Fruit fly (Drosophila melanogaster) whole organism, prepupa: ENCODE measurements around the gene CG42579.
A peak's percentile ranks its signal among the peaks of the same experiment; 100 is the strongest.

Source experiments
- CG10631 ChIP-seq: fragments of 200-800 bp; sonication (Bioruptor generic); optimal IDR thresholded peaks from 2 replicates; lab custom pipeline; 2016; ENCODE audit warnings: missing biosample characterization, missing genetic modification characterization
- CG11762 ChIP-seq: fragments of 200-800 bp; sonication (Bioruptor generic); optimal IDR thresholded peaks from 3 replicates; lab custom pipeline; 2016; ENCODE audit warnings: missing biosample characterization, missing genetic modification characterization; ENCODE audit not compliant: insufficient read depth
- CG11902 ChIP-seq: fragments of 200-800 bp; sonication (Bioruptor generic); optimal IDR thresholded peaks from 3 replicates; lab custom pipeline; 2016; ENCODE audit warnings: missing biosample characterization, missing genetic modification characterization
- CG16779 ChIP-seq: fragments of 200-800 bp; sonication (Bioruptor generic); optimal IDR thresholded peaks from 3 replicates; lab custom pipeline; 2017; ENCODE audit warnings: missing biosample characterization, mild to moderate bottlenecking, missing genetic modification characterization
- CG31627 ChIP-seq: fragments of 200-800 bp; sonication (Bioruptor generic); optimal IDR thresholded peaks from 3 replicates; lab custom pipeline; 2016; ENCODE audit warnings: missing biosample characterization, missing genetic modification characterization
- CG32006 ChIP-seq: fragments of 200-800 bp; sonication (Bioruptor generic); optimal IDR thresholded peaks from 3 replicates; lab custom pipeline; 2017; ENCODE audit warnings: missing biosample characterization, mild to moderate bottlenecking, missing genetic modification characterization
- CG34406 ChIP-seq: fragments of 200-800 bp; sonication (Bioruptor generic); optimal IDR thresholded peaks from 3 replicates; lab custom pipeline; 2016; ENCODE audit warnings: missing biosample characterization, missing genetic modification characterization
- CG3919 ChIP-seq: fragments of 200-800 bp; sonication (Bioruptor generic); optimal IDR thresholded peaks from 3 replicates; lab custom pipeline; 2016; ENCODE audit warnings: missing biosample characterization, missing genetic modification characterization
- CG4318 ChIP-seq: fragments of 200-800 bp; sonication (Bioruptor generic); optimal IDR thresholded peaks from 3 replicates; lab custom pipeline; 2017; ENCODE audit warnings: missing biosample characterization, mild to moderate bottlenecking, missing genetic modification characterization
- CG6163 ChIP-seq: fragments of 200-800 bp; sonication (Bioruptor generic); IDR thresholded peaks from 3 replicates; pipeline ENCODE4 v1.3.6; 2022; ENCODE audit warnings: missing biosample characterization, missing genetic modification characterization
- CG6792 ChIP-seq: fragments of 200-800 bp; sonication (Bioruptor generic); optimal IDR thresholded peaks from 3 replicates; lab custom pipeline; 2016; ENCODE audit warnings: missing biosample characterization, missing genetic modification characterization
- CG6808 ChIP-seq: fragments of 200-800 bp; sonication (Bioruptor generic); optimal IDR thresholded peaks from 3 replicates; lab custom pipeline; 2017; ENCODE audit warnings: missing biosample characterization, missing genetic modification characterization, mild to moderate bottlenecking, moderate library complexity, missing genetic modification reagents
- CG6854 ChIP-seq: fragments of 200-800 bp; sonication (Bioruptor generic); optimal IDR thresholded peaks from 2 replicates; lab custom pipeline; 2017; ENCODE audit warnings: missing biosample characterization, mild to moderate bottlenecking, missing genetic modification characterization
- CG7368 ChIP-seq: fragments of 200-800 bp; sonication (Bioruptor generic); optimal IDR thresholded peaks from 3 replicates; lab custom pipeline; 2016; ENCODE audit warnings: missing biosample characterization, missing genetic modification characterization
- CG8119 ChIP-seq: fragments of 200-800 bp; sonication (Bioruptor generic); IDR thresholded peaks from 3 replicates; pipeline ENCODE4 v1.3.6; 2022; ENCODE audit warnings: missing biosample characterization, missing genetic modification characterization
- CG8319 ChIP-seq: fragments of 200-800 bp; sonication (Bioruptor generic); optimal IDR thresholded peaks from 3 replicates; lab custom pipeline; 2016; ENCODE audit warnings: missing biosample characterization, missing genetic modification characterization
- CG8632 ChIP-seq: fragments of 200-800 bp; sonication (Bioruptor generic); optimal IDR thresholded peaks from 3 replicates; lab custom pipeline; 2016; ENCODE audit warnings: missing biosample characterization, missing genetic modification characterization
- CG9139 ChIP-seq: fragments of 200-800 bp; sonication (Bioruptor generic); optimal IDR thresholded peaks from 3 replicates; lab custom pipeline; 2017; ENCODE audit warnings: missing biosample characterization, mild to moderate bottlenecking, missing genetic modification characterization
- Eip75B ChIP-seq: fragments of 200-800 bp; sonication (Bioruptor generic); optimal IDR thresholded peaks from 3 replicates; lab custom pipeline; 2016; ENCODE audit warnings: missing biosample characterization, missing genetic modification characterization
- Eip78C ChIP-seq: fragments of 200-800 bp; sonication (Bioruptor generic); peaks from one replicate; lab custom pipeline; 2016; ENCODE audit warnings: missing biosample characterization, missing genetic modification characterization
- Eip93F ChIP-seq: fragments of 200-800 bp; sonication (Bioruptor generic); optimal IDR thresholded peaks from 2 replicates; lab custom pipeline; 2016; ENCODE audit warnings: missing biosample characterization, mild to moderate bottlenecking, missing genetic modification characterization
- Ets96B ChIP-seq: fragments of 200-800 bp; optimal IDR thresholded peaks from 2 replicates; lab custom pipeline; 2019; ENCODE audit warnings: missing biosample characterization, mild to moderate bottlenecking, missing genetic modification characterization, moderate library complexity
- Gug ChIP-seq: fragments of 200-800 bp; sonication (Bioruptor generic); IDR thresholded peaks from 2 replicates; pipeline ENCODE4 v1.3.6; 2022; ENCODE audit warnings: missing biosample characterization, missing genetic modification characterization
- Hr38 ChIP-seq: sonication (Bioruptor generic); optimal IDR thresholded peaks from 2 replicates; lab custom pipeline; 2016; ENCODE audit warnings: missing biosample characterization, missing genetic modification characterization
- Hr39 ChIP-seq: fragments of 200-800 bp; sonication (Bioruptor generic); optimal IDR thresholded peaks from 2 replicates; lab custom pipeline; 2016; ENCODE audit warnings: missing biosample characterization, missing genetic modification characterization
- Hr4 ChIP-seq: fragments of 200-800 bp; sonication (Bioruptor generic); optimal IDR thresholded peaks from 3 replicates; lab custom pipeline; 2016; ENCODE audit warnings: missing biosample characterization, missing genetic modification characterization
- Met ChIP-seq: fragments of 200-800 bp; sonication (Bioruptor generic); optimal IDR thresholded peaks from 3 replicates; lab custom pipeline; 2016; ENCODE audit warnings: missing biosample characterization, missing genetic modification characterization
- OdsH ChIP-seq: fragments of 200-800 bp; sonication (Bioruptor generic); optimal IDR thresholded peaks from 3 replicates; lab custom pipeline; 2016; ENCODE audit warnings: missing biosample characterization, missing genetic modification characterization
- Smox ChIP-seq: fragments of 200-800 bp; sonication (Bioruptor generic); optimal IDR thresholded peaks from 3 replicates; lab custom pipeline; 2016; ENCODE audit warnings: missing biosample characterization, missing genetic modification characterization
- Sox102F ChIP-seq: fragments of 200-800 bp; sonication (Bioruptor generic); optimal IDR thresholded peaks from 2 replicates; lab custom pipeline; 2016; ENCODE audit warnings: missing biosample characterization, mild to moderate bottlenecking, missing genetic modification characterization
- Sox14 ChIP-seq: fragments of 200-800 bp; sonication (Bioruptor generic); optimal IDR thresholded peaks from 3 replicates; lab custom pipeline; 2016; ENCODE audit warnings: missing biosample characterization, missing genetic modification characterization
- Sox15 ChIP-seq: fragments of 200-800 bp; sonication (Bioruptor generic); optimal IDR thresholded peaks from 3 replicates; lab custom pipeline; 2016; ENCODE audit warnings: missing biosample characterization, missing genetic modification characterization
- achi ChIP-seq: fragments of 200-800 bp; sonication (Bioruptor generic); optimal IDR thresholded peaks from 3 replicates; lab custom pipeline; 2016; ENCODE audit warnings: missing biosample characterization, missing genetic modification characterization
- acj6 ChIP-seq: fragments of 200-800 bp; sonication (Bioruptor generic); optimal IDR thresholded peaks from 3 replicates; lab custom pipeline; 2016; ENCODE audit warnings: missing biosample characterization, missing genetic modification characterization
- cyc ChIP-seq: fragments of 200-800 bp; sonication (Bioruptor generic); optimal IDR thresholded peaks from 3 replicates; lab custom pipeline; 2016; ENCODE audit warnings: missing biosample characterization, missing genetic modification characterization
- dac ChIP-seq: fragments of 200-800 bp; sonication (Bioruptor generic); optimal IDR thresholded peaks from 2 replicates; lab custom pipeline; 2017; ENCODE audit warnings: missing biosample characterization, mild to moderate bottlenecking, missing genetic modification characterization
- esn ChIP-seq: fragments of 200-800 bp; sonication (Bioruptor generic); optimal IDR thresholded peaks from 2 replicates; lab custom pipeline; 2016; ENCODE audit warnings: missing biosample characterization, mild to moderate bottlenecking, missing genetic modification characterization, moderate library complexity
- fd85E ChIP-seq: fragments of 200-800 bp; sonication (Bioruptor generic); optimal IDR thresholded peaks from 3 replicates; lab custom pipeline; 2016; ENCODE audit warnings: missing biosample characterization, missing genetic modification characterization
- fkh ChIP-seq: fragments of 200-800 bp; sonication (Bioruptor generic); optimal IDR thresholded peaks from 3 replicates; lab custom pipeline; 2017; ENCODE audit warnings: missing biosample characterization, mild to moderate bottlenecking, missing genetic modification characterization, moderate library complexity
- lz ChIP-seq: fragments of 200-800 bp; sonication (Bioruptor generic); optimal IDR thresholded peaks from 3 replicates; lab custom pipeline; 2016; ENCODE audit warnings: missing biosample characterization, missing genetic modification characterization
- net ChIP-seq: fragments of 200-800 bp; sonication (Bioruptor generic); optimal IDR thresholded peaks from 3 replicates; lab custom pipeline; 2016; ENCODE audit warnings: missing biosample characterization, missing genetic modification characterization
- pdm3 ChIP-seq: fragments of 200-800 bp; sonication (Bioruptor generic); optimal IDR thresholded peaks from 3 replicates; lab custom pipeline; 2016; ENCODE audit warnings: missing biosample characterization, missing genetic modification characterization
- salr ChIP-seq, 2 experiments: fragments of 200-800 bp; sonication (Bioruptor generic); optimal IDR thresholded peaks; 3 replicates each; lab custom pipeline; 2016 to 2018; ENCODE audit warnings: missing biosample characterization in 2 of 2, missing genetic modification characterization in 2 of 2, mild to moderate bottlenecking in 1 of 2
- spab ChIP-seq: fragments of 200-800 bp; sonication (Bioruptor generic); optimal IDR thresholded peaks from 2 replicates; lab custom pipeline; 2017; ENCODE audit warnings: missing biosample characterization, mild to moderate bottlenecking, missing genetic modification characterization, missing genetic modification reagents
- ss ChIP-seq, 2 experiments: fragments of 200-800 bp; sonication (Bioruptor generic); optimal IDR thresholded peaks; 2 replicates in 1 of 2; 3 replicates in 1 of 2; lab custom pipeline; 2017 to 2018; ENCODE audit warnings: mild to moderate bottlenecking in 2 of 2, missing biosample characterization in 2 of 2, missing genetic modification characterization in 2 of 2, moderate library complexity in 1 of 2
- svp ChIP-seq: fragments of 200-800 bp; sonication (Bioruptor generic); peaks from one replicate; lab custom pipeline; 2016; ENCODE audit warnings: missing biosample characterization, missing genetic modification characterization
- topi ChIP-seq: fragments of 200-800 bp; sonication (Bioruptor generic); optimal IDR thresholded peaks from 3 replicates; lab custom pipeline; 2016; ENCODE audit warnings: missing biosample characterization, missing genetic modification characterization
- vri ChIP-seq: fragments of 200-800 bp; sonication (Bioruptor generic); optimal IDR thresholded peaks from 3 replicates; lab custom pipeline; 2016; ENCODE audit warnings: missing biosample characterization, mild to moderate bottlenecking, missing genetic modification characterization

CG42579 gene

dm6 chrX:20505897-20506296, 21.5 kb upstream of the CG42579 start:
- TF ChIP-seq CG16779 (tag; lab: Kevin White, UChicago): no peak
- TF ChIP-seq svp (GFP tag; lab: Kevin White, UChicago): peak; percentile 61
- no peak for TF ChIP-seq CG11762
- no peak for TF ChIP-seq Ets96B (tag; lab: Kevin White, UChicago)
- TF ChIP-seq lz (GFP tag; lab: Kevin White, UChicago): no peak
- peak; percentile 19 for TF ChIP-seq Sox102F (GFP tag; lab: Kevin White, UChicago)
- peak; percentile 16 for TF ChIP-seq Met
- no peak for TF ChIP-seq salr (GFP tag; optimal IDR thresholded peaks at IDR 0.05; lab: Kevin White, UChicago)
- 0 out of 3 replicates have a peak, but pooled peaks have one; percentile 20 for TF ChIP-seq CG6163 (GFP tag; lab: Robert Waterston, UW)
- TF ChIP-seq esn (GFP tag; lab: Kevin White, UChicago): peak; percentile 48
- TF ChIP-seq CG32006 (GFP tag; lab: Kevin White, UChicago): no peak
- TF ChIP-seq Eip78C (GFP tag; lab: Kevin White, UChicago): peak; percentile 82
- no peak for TF ChIP-seq achi (GFP tag; lab: Kevin White, UChicago)
- TF ChIP-seq Eip93F (GFP tag; lab: Kevin White, UChicago): peak; percentile 17
- TF ChIP-seq CG11902: no peak
- TF ChIP-seq Sox15 (GFP tag; lab: Kevin White, UChicago): no peak
- TF ChIP-seq CG8119 (GFP tag; lab: Robert Waterston, UW): no peak
- no peak for TF ChIP-seq net (GFP tag; lab: Kevin White, UChicago)
- no peak for TF ChIP-seq cyc (GFP tag; lab: Kevin White, UChicago)
- TF ChIP-seq CG6792 (GFP tag; lab: Kevin White, UChicago): peak; percentile 21
- peak; percentile 37 for TF ChIP-seq vri (GFP tag; lab: Kevin White, UChicago)
- no peak for TF ChIP-seq Hr39 (GFP tag; lab: Kevin White, UChicago)
- TF ChIP-seq dac (GFP tag; lab: Kevin White, UChicago): no peak
- no peak for TF ChIP-seq CG6808
- no peak for TF ChIP-seq Gug (GFP tag; lab: Robert Waterston, UW)
- no peak for TF ChIP-seq CG3919 (GFP tag; lab: Kevin White, UChicago)
- no peak for TF ChIP-seq spab
- TF ChIP-seq acj6: no peak
- TF ChIP-seq CG8632: peak; percentile 27
- TF ChIP-seq Eip75B (GFP tag; lab: Kevin White, UChicago): no peak
- no peak for TF ChIP-seq CG7368 (GFP tag; lab: Kevin White, UChicago)
- peak; percentile 38 for TF ChIP-seq Smox (GFP tag; lab: Kevin White, UChicago)
- TF ChIP-seq Hr38 (GFP tag; lab: Kevin White, UChicago): no peak
- no peak for TF ChIP-seq CG4318
- TF ChIP-seq CG8319 (GFP tag; lab: Kevin White, UChicago): peak; percentile 21
- TF ChIP-seq fkh: peak; percentile 54
- TF ChIP-seq CG34406 (GFP tag; lab: Kevin White, UChicago): peak; percentile 35
- peak; percentile 17 for TF ChIP-seq CG10631 (GFP tag; lab: Kevin White, UChicago)
- peak; percentile 6 for TF ChIP-seq CG31627 (GFP tag; lab: Kevin White, UChicago)
- no peak for TF ChIP-seq ss (GFP tag; optimal IDR thresholded peaks at IDR 0.05; lab: Kevin White, UChicago)
- TF ChIP-seq CG6854 (GFP tag; lab: Kevin White, UChicago): no peak
- no peak for TF ChIP-seq fd85E

dm6 chrX:20507785-20508184, 19.6 kb upstream of the CG42579 start:
- TF ChIP-seq topi (GFP tag; lab: Kevin White, UChicago) (peak; percentile 59), CG34406 (GFP tag; lab: Kevin White, UChicago) (peak; percentile 63), Met (peak; percentile 31), Smox (GFP tag; lab: Kevin White, UChicago) (peak; percentile 47), achi (GFP tag; lab: Kevin White, UChicago) (peak; percentile 49), fkh (no peak), vri (GFP tag; lab: Kevin White, UChicago) (no peak), Hr4 (GFP tag; lab: Kevin White, UChicago) (peak; percentile 48), CG10631 (GFP tag; lab: Kevin White, UChicago) (peak; percentile 50), svp (GFP tag; lab: Kevin White, UChicago) (peak; percentile 81), CG4318 (peak; percentile 17), OdsH (peak; percentile 65), CG8632 (peak; percentile 57), acj6 (peak; percentile 65), Sox14 (GFP tag; lab: Kevin White, UChicago) (peak; percentile 42), Hr39 (GFP tag; lab: Kevin White, UChicago) (peak; percentile 57), net (GFP tag; lab: Kevin White, UChicago) (peak; percentile 34), pdm3 (GFP tag; lab: Kevin White, UChicago) (peak; percentile 61), spab (peak; percentile 33), CG32006 (GFP tag; lab: Kevin White, UChicago) (peak; percentile 61), Eip75B (GFP tag; lab: Kevin White, UChicago) (peak; percentile 51), CG11902 (peak; percentile 21), CG11762 (peak; percentile 47), dac (GFP tag; lab: Kevin White, UChicago) (peak; percentile 14), lz (GFP tag; lab: Kevin White, UChicago) (peak; percentile 46), CG9139 (GFP tag; lab: Kevin White, UChicago) (no peak), CG3919 (GFP tag; lab: Kevin White, UChicago) (peak; percentile 55), CG8319 (GFP tag; lab: Kevin White, UChicago) (peak; percentile 57), Ets96B (tag; lab: Kevin White, UChicago) (peak; percentile 26)
